Comparison of ENCODE assay signal across 2 fruit fly cellular contexts in the genomic region with DNA sequence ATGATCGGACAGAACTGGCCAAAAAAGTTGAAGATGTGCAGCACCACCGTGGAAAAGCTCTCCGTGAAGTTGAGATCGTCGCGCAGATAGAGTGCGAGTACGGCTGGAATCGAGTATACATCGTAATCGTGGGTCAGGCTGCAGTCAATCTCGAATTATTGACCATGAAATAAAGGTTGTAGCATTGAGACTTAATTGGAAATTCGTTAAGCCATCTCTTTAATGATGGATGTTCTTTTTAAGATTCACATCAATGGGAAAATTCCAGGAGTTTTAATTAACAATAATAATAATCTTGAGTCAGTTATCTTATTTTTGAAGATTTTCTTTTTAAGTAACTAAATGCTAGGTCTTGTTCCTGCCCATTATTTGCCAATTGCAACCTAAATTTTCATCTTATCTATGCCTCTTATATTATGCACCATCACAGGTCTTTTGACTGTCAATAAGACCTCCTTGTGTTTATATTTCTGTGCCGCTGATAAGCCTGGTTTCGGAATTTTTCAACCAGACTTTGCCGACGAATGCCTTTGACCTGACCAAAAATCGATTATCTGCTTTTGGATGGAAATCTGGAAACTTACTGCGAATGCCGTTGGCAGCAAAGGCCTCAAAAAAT.
TF ChIP-seq lines count a peak whose summit lies in the region.

No protein-coding gene starts in this region.

- no peak for TF ChIP-seq CTCF in whole organism, embryonic (GFP tag; optimal IDR thresholded peaks at IDR 0.05; lab: Kevin White, UChicago)

TF ChIP-seq in whole organism, embryonic, 481 proteins besides CTCF, POLR2A, EP300 and RAD21:
- no peak for TF ChIP-seq CG10267 (tag; optimal IDR thresholded peaks at IDR 0.05; lab: Kevin White, UChicago)
- peak; percentile 56 for TF ChIP-seq CG15479 (GFP tag; optimal IDR thresholded peaks at IDR 0.05; lab: Kevin White, UChicago)

TF ChIP-seq in whole organism, prepupa, 60 proteins besides CTCF, POLR2A, EP300 and RAD21:
- TF ChIP-seq Hr38 (GFP tag; optimal IDR thresholded peaks at IDR 0.05; lab: Kevin White, UChicago) = no peak
- peak; percentile 94 for TF ChIP-seq svp (GFP tag; lab: Kevin White, UChicago)
